Fruit fly (Drosophila melanogaster) whole organism, embryonic: ENCODE results near the gene CG42494.

Experiments used
- C15 ChIP-seq: fragments of 200-800 bp; sonication (Bioruptor generic); IDR thresholded peaks from 3 replicates; pipeline ENCODE4 v1.3.6; 2022; ENCODE audit warnings: missing biosample characterization, missing genetic modification characterization
- CG10543 ChIP-seq: fragments of 200-800 bp; sonication (Bioruptor generic); optimal IDR thresholded peaks from 3 replicates; lab custom pipeline; 2017; ENCODE audit warnings: missing biosample characterization, mild to moderate bottlenecking, missing genetic modification characterization, moderate library complexity
- CG12391 ChIP-seq: fragments of 200-800 bp; sonication (Bioruptor generic); optimal IDR thresholded peaks from 3 replicates; lab custom pipeline; 2018; ENCODE audit warnings: missing biosample characterization, mild to moderate bottlenecking, missing genetic modification characterization, moderate library complexity
- CG12659 ChIP-seq: fragments of 200-800 bp; sonication (Bioruptor generic); optimal IDR thresholded peaks from 3 replicates; lab custom pipeline; 2017; ENCODE audit warnings: mild to moderate bottlenecking, missing biosample characterization, missing genetic modification reagents, missing genetic modification characterization
- CG14050 ChIP-seq: fragments of 200-800 bp; sonication (Bioruptor generic); IDR thresholded peaks from 3 replicates; pipeline ENCODE4 v1.3.6; 2022; ENCODE audit warnings: missing biosample characterization, missing genetic modification characterization
- CG15479 ChIP-seq: fragments of 200-800 bp; sonication (Bioruptor generic); optimal IDR thresholded peaks from 3 replicates; lab custom pipeline; 2019; ENCODE audit warnings: missing biosample characterization, mild to moderate bottlenecking, missing genetic modification characterization, moderate library complexity
- CG17612 ChIP-seq: fragments of 200-800 bp; sonication (Bioruptor generic); IDR thresholded peaks from 2 replicates; pipeline ENCODE4 v1.3.6; 2022; ENCODE audit warnings: missing biosample characterization, missing genetic modification characterization
- CG2116 ChIP-seq: fragments of 200-800 bp; sonication (Bioruptor generic); optimal IDR thresholded peaks from 3 replicates; lab custom pipeline; 2018; ENCODE audit warnings: missing biosample characterization, mild to moderate bottlenecking, missing genetic modification characterization
- CG33213 ChIP-seq: fragments of 200-800 bp; sonication (Bioruptor generic); optimal IDR thresholded peaks from 3 replicates; lab custom pipeline; 2016; ENCODE audit warnings: missing biosample characterization, missing genetic modification characterization
- CG4730 ChIP-seq: fragments of 200-800 bp; sonication (Bioruptor generic); IDR thresholded peaks from 2 replicates; pipeline ENCODE4 v1.3.6; 2022; ENCODE audit warnings: missing biosample characterization, missing genetic modification characterization
- CG5180 ChIP-seq: fragments of 200-800 bp; sonication (Bioruptor generic); optimal IDR thresholded peaks from 3 replicates; lab custom pipeline; 2017; ENCODE audit warnings: missing biosample characterization, missing genetic modification characterization, mild to moderate bottlenecking, moderate library complexity, missing genetic modification reagents
- CG6791 ChIP-seq: fragments of 200-800 bp; sonication (Bioruptor generic); IDR thresholded peaks from 3 replicates; pipeline ENCODE4 v1.3.6; 2022; ENCODE audit warnings: missing biosample characterization, missing genetic modification characterization; ENCODE audit not compliant: partially characterized antibody
- CG8944 ChIP-seq: fragments of 200-800 bp; sonication (Bioruptor generic); optimal IDR thresholded peaks from 3 replicates; lab custom pipeline; 2016; ENCODE audit warnings: missing biosample characterization, missing genetic modification characterization
- CG9437 ChIP-seq: fragments of 200-800 bp; sonication (Bioruptor generic); optimal IDR thresholded peaks from 2 replicates; lab custom pipeline; 2018; ENCODE audit warnings: missing biosample characterization, mild to moderate bottlenecking, missing genetic modification characterization
- CG9817 ChIP-seq: fragments of 200-800 bp; sonication (Bioruptor generic); optimal IDR thresholded peaks from 2 replicates; lab custom pipeline; 2018; ENCODE audit warnings: missing biosample characterization, mild to moderate bottlenecking, missing genetic modification characterization, moderate library complexity
- CHES-1-like ChIP-seq: fragments of 200-800 bp; sonication (Bioruptor generic); optimal IDR thresholded peaks from 2 replicates; lab custom pipeline; 2016; ENCODE audit warnings: missing biosample characterization, missing genetic modification characterization
- Chrac-16 ChIP-seq: fragments of 200-800 bp; sonication (Bioruptor generic); optimal IDR thresholded peaks from 3 replicates; lab custom pipeline; 2016; ENCODE audit warnings: missing biosample characterization, missing genetic modification characterization
- CrebB ChIP-seq: fragments of 200-800 bp; sonication (Bioruptor generic); optimal IDR thresholded peaks from 3 replicates; lab custom pipeline; 2018; ENCODE audit warnings: missing biosample characterization, mild to moderate bottlenecking, missing genetic modification characterization
- Dip3 ChIP-seq: fragments of 200-800 bp; sonication (Bioruptor generic); optimal IDR thresholded peaks from 3 replicates; lab custom pipeline; 2016; ENCODE audit warnings: missing biosample characterization, missing genetic modification characterization
- ERR ChIP-seq: fragments of 200-800 bp; sonication (Bioruptor generic); optimal IDR thresholded peaks from 2 replicates; lab custom pipeline; 2016; ENCODE audit warnings: missing biosample characterization, missing genetic modification characterization
- Eip74EF ChIP-seq, 2 experiments: fragments of 200-800 bp in 1 of 2; fragments of >200 bp in 1 of 2; sonication (Bioruptor generic) in 1 of 2; optimal IDR thresholded peaks; 2 replicates each; lab custom pipeline; 2017 to 2019; ENCODE audit warnings: missing biosample characterization in 2 of 2, missing genetic modification characterization in 2 of 2, mild to moderate bottlenecking in 1 of 2, moderate library complexity in 1 of 2
- HHEX ChIP-seq: fragments of 200-800 bp; sonication (Bioruptor generic); optimal IDR thresholded peaks from 3 replicates; lab custom pipeline; 2017; ENCODE audit warnings: missing biosample characterization, mild to moderate bottlenecking, missing genetic modification characterization, missing genetic modification reagents
- Max ChIP-seq: fragments of 200-800 bp; sonication (Bioruptor generic); optimal IDR thresholded peaks from 2 replicates; lab custom pipeline; 2016; ENCODE audit warnings: missing biosample characterization, mild to moderate bottlenecking, missing genetic modification characterization
- NC2α ChIP-seq: fragments of 200-800 bp; sonication (Bioruptor generic); optimal IDR thresholded peaks from 2 replicates; lab custom pipeline; 2016; ENCODE audit warnings: missing biosample characterization, missing genetic modification characterization
- Pdp1 ChIP-seq, 2 experiments: fragments of 200-800 bp; sonication (Bioruptor generic); optimal IDR thresholded peaks; 3 replicates each; lab custom pipeline; 2016; ENCODE audit warnings: missing biosample characterization in 2 of 2, missing genetic modification characterization in 2 of 2, mild to moderate bottlenecking in 1 of 2, moderate library complexity in 1 of 2
- Ptx1 ChIP-seq: fragments of 200-800 bp; sonication (Bioruptor generic); IDR thresholded peaks from 2 replicates; pipeline ENCODE4 v1.3.6; 2022; ENCODE audit warnings: missing biosample characterization, missing genetic modification characterization
- Rx ChIP-seq: fragments of 200-800 bp; sonication (Bioruptor generic); IDR thresholded peaks from 2 replicates; pipeline ENCODE4 v1.3.6; 2022; ENCODE audit warnings: missing biosample characterization, missing genetic modification characterization
- Xrp1 ChIP-seq: fragments of 200-800 bp; sonication (Bioruptor generic); IDR thresholded peaks from 2 replicates; pipeline ENCODE4 v1.3.6; 2022; ENCODE audit warnings: missing biosample characterization, missing genetic modification characterization
- abd-A ChIP-seq: fragments of 200-800 bp; sonication (Bioruptor generic); optimal IDR thresholded peaks from 3 replicates; lab custom pipeline; 2019; ENCODE audit warnings: missing biosample characterization, mild to moderate bottlenecking, missing genetic modification characterization, moderate library complexity
- ase ChIP-seq: fragments of 200-800 bp; sonication (Bioruptor generic); IDR thresholded peaks from 3 replicates; pipeline ENCODE4 v1.3.6; 2022; ENCODE audit warnings: missing biosample characterization, missing genetic modification characterization
- ato ChIP-seq: fragments of 200-800 bp; sonication (Bioruptor generic); IDR thresholded peaks from 2 replicates; pipeline ENCODE4 v1.3.6; 2022; ENCODE audit warnings: missing biosample characterization, missing genetic modification characterization; ENCODE audit not compliant: partially characterized antibody
- az2 ChIP-seq: fragments of 200-800 bp; sonication (Bioruptor generic); optimal IDR thresholded peaks from 3 replicates; lab custom pipeline; 2016; ENCODE audit warnings: missing biosample characterization, missing genetic modification characterization
- cato ChIP-seq: fragments of 200-800 bp; sonication (Bioruptor generic); optimal IDR thresholded peaks from 2 replicates; lab custom pipeline; 2016; ENCODE audit warnings: missing biosample characterization, missing genetic modification characterization, borderline replicate concordance
- danr ChIP-seq: fragments of 200-800 bp; sonication (Bioruptor generic); IDR thresholded peaks from 2 replicates; pipeline ENCODE4 v1.3.6; 2022; ENCODE audit warnings: missing biosample characterization, missing genetic modification characterization
- dmrt99B ChIP-seq: fragments of 200-800 bp; sonication (Bioruptor generic); optimal IDR thresholded peaks from 2 replicates; lab custom pipeline; 2018; ENCODE audit warnings: missing biosample characterization, mild to moderate bottlenecking, missing genetic modification characterization, moderate library complexity
- gem ChIP-seq: fragments of 200-800 bp; sonication (Bioruptor generic); optimal IDR thresholded peaks from 2 replicates; lab custom pipeline; 2019; ENCODE audit warnings: missing biosample characterization, mild to moderate bottlenecking, missing genetic modification characterization, moderate library complexity
- hkb ChIP-seq, 2 experiments: fragments of 200-800 bp in 1 of 2; fragments of >200 bp in 1 of 2; sonication (Bioruptor generic) in 1 of 2; IDR thresholded peaks in 1 of 2; optimal IDR thresholded peaks in 1 of 2; 2 replicates each; pipeline versions ENCODE4 v1.3.6 to Lab custom; 2017 to 2022; ENCODE audit warnings: missing biosample characterization in 1 of 2, missing genetic modification characterization in 1 of 2
- jigr1 ChIP-seq: fragments of 200-800 bp; sonication (Bioruptor generic); IDR thresholded peaks from 3 replicates; pipeline ENCODE4 v1.3.6; 2022; ENCODE audit warnings: missing biosample characterization, missing genetic modification characterization
- kay ChIP-seq: fragments of 200-800 bp; sonication (Bioruptor generic); optimal IDR thresholded peaks from 2 replicates; lab custom pipeline; 2016; ENCODE audit warnings: missing biosample characterization, missing genetic modification characterization
- ken ChIP-seq: fragments of 200-800 bp; sonication (Bioruptor generic); IDR thresholded peaks from 3 replicates; pipeline ENCODE4 v1.3.6; 2022; ENCODE audit warnings: missing biosample characterization, missing genetic modification characterization
- lab ChIP-seq: fragments of 200-800 bp; sonication (Bioruptor generic); optimal IDR thresholded peaks from 3 replicates; lab custom pipeline; 2017; ENCODE audit warnings: missing biosample characterization, missing genetic modification characterization, mild to moderate bottlenecking, moderate library complexity, missing genetic modification reagents
- oc ChIP-seq: fragments of 200-800 bp; sonication (Bioruptor generic); optimal IDR thresholded peaks from 2 replicates; lab custom pipeline; 2018; ENCODE audit warnings: missing biosample characterization, mild to moderate bottlenecking, missing genetic modification characterization, moderate library complexity
- org-1 ChIP-seq: fragments of 200-800 bp; sonication (Bioruptor generic); optimal IDR thresholded peaks from 2 replicates; lab custom pipeline; 2017; ENCODE audit warnings: missing biosample characterization, missing genetic modification characterization
- psq ChIP-seq: fragments of 200-800 bp; sonication (Bioruptor generic); optimal IDR thresholded peaks from 2 replicates; lab custom pipeline; 2017; ENCODE audit warnings: missing biosample characterization, missing genetic modification characterization
- run ChIP-seq: fragments of 200-800 bp; sonication (Bioruptor generic); optimal IDR thresholded peaks from 3 replicates; lab custom pipeline; 2018; ENCODE audit warnings: missing biosample characterization, mild to moderate bottlenecking, missing genetic modification characterization
- salm ChIP-seq: fragments of 200-800 bp; sonication (Bioruptor generic); optimal IDR thresholded peaks from 2 replicates; lab custom pipeline; 2018; ENCODE audit warnings: missing biosample characterization, mild to moderate bottlenecking, missing genetic modification characterization
- slbo ChIP-seq: fragments of 200-800 bp; sonication (Bioruptor generic); IDR thresholded peaks from 2 replicates; pipeline ENCODE4 v1.3.6; 2022; ENCODE audit warnings: missing biosample characterization, missing genetic modification characterization
- sr ChIP-seq: fragments of 200-800 bp; sonication (Bioruptor generic); IDR thresholded peaks from 3 replicates; pipeline ENCODE4 v1.3.6; 2022; ENCODE audit warnings: missing biosample characterization, missing genetic modification characterization
- trem ChIP-seq: fragments of 200-800 bp; optimal IDR thresholded peaks from 3 replicates; lab custom pipeline; 2019; ENCODE audit warnings: missing biosample characterization, mild to moderate bottlenecking, missing genetic modification characterization, moderate library complexity
- zen ChIP-seq: fragments of 200-800 bp; sonication (Bioruptor generic); optimal IDR thresholded peaks from 3 replicates; lab custom pipeline; 2018; ENCODE audit warnings: missing biosample characterization, mild to moderate bottlenecking, missing genetic modification characterization, moderate library complexity

CG42494 gene

dm6 chr3L:3164951-3165350, 19.3 kb upstream of the CG42494 start, which contains the start of gene CG32280 (continued):
- TF ChIP-seq CG9437 = no peak
- no peak for TF ChIP-seq abd-A (tag; lab: Kevin White, UChicago)
- peak; percentile 25; the same call in 1 of the 2 replicates for TF ChIP-seq Ptx1 (GFP tag; lab: Robert Waterston, UW)
- peak; percentile 65 for TF ChIP-seq CG12659 (GFP tag; lab: Kevin White, UChicago)
- TF ChIP-seq gem (tag; lab: Kevin White, UChicago) = no peak
- TF ChIP-seq CG15479 (GFP tag; lab: Kevin White, UChicago) = no peak
- no peak for TF ChIP-seq zen
- no peak for TF ChIP-seq danr (GFP tag; lab: Robert Waterston, UW)
- TF ChIP-seq run = no peak
- TF ChIP-seq org-1 (GFP tag; lab: Kevin White, UChicago) = no peak
- TF ChIP-seq slbo (GFP tag; lab: Robert Waterston, UW) = peak; percentile 65
- peak; percentile 33 for TF ChIP-seq Max (GFP tag; lab: Kevin White, UChicago)
- TF ChIP-seq CG8944 (GFP tag; lab: Kevin White, UChicago) = no peak
- no peak for TF ChIP-seq C15 (GFP tag; lab: Robert Waterston, UW)
- no peak for TF ChIP-seq hkb (optimal IDR thresholded peaks at IDR 0.05; lab: Kevin White, UChicago)
- no peak for TF ChIP-seq hkb (GFP tag; IDR thresholded peaks at IDR 0.05; lab: Robert Waterston, UW)
- TF ChIP-seq Dip3 (GFP tag; lab: Kevin White, UChicago) = no peak
- TF ChIP-seq ato (GFP tag; lab: Robert Waterston, UW) = peak; percentile 85
- TF ChIP-seq CG5180 (GFP tag; lab: Kevin White, UChicago) = no peak
- no peak for TF ChIP-seq ken (GFP tag; lab: Robert Waterston, UW)
- TF ChIP-seq CG6791 (GFP tag; lab: Robert Waterston, UW) = peak; percentile 89
- no peak for TF ChIP-seq NC2α (GFP tag; lab: Kevin White, UChicago)
- TF ChIP-seq cato (GFP tag; lab: Kevin White, UChicago) = no peak
- no peak for TF ChIP-seq CG14050 (GFP tag; lab: Robert Waterston, UW)
- no peak for TF ChIP-seq Chrac-16 (GFP tag; lab: Kevin White, UChicago)
- peak; percentile 76 for TF ChIP-seq CG2116
- TF ChIP-seq psq = no peak
- TF ChIP-seq ase (GFP tag; lab: Robert Waterston, UW) = no peak
- no peak for TF ChIP-seq CG17612
- peak; percentile 5 for TF ChIP-seq ERR (GFP tag; lab: Kevin White, UChicago)
- TF ChIP-seq HHEX (GFP tag; lab: Kevin White, UChicago) = peak; percentile 47
- 0 out of 2 replicates have a peak, but pooled peaks have one; percentile 5 for TF ChIP-seq Xrp1 (GFP tag; lab: Robert Waterston, UW)
- no peak for TF ChIP-seq salm (tag; lab: Kevin White, UChicago)
- peak; percentile 10 for TF ChIP-seq CG10543 (GFP tag; lab: Kevin White, UChicago)
- no peak for TF ChIP-seq Eip74EF (GFP tag; optimal IDR thresholded peaks at IDR 0.05; lab: Kevin White, UChicago)
- TF ChIP-seq sr (GFP tag; lab: Robert Waterston, UW) = no peak
- TF ChIP-seq lab (GFP tag; lab: Kevin White, UChicago) = no peak
- TF ChIP-seq jigr1 (GFP tag; lab: Robert Waterston, UW) = no peak
- TF ChIP-seq Rx (GFP tag; lab: Robert Waterston, UW) = no peak
- TF ChIP-seq trem (tag; lab: Kevin White, UChicago) = peak; percentile 59
- TF ChIP-seq dmrt99B (tag; lab: Kevin White, UChicago) = no peak
- TF ChIP-seq CHES-1-like = no peak
- TF ChIP-seq CG12391 = peak; percentile 23
- TF ChIP-seq Pdp1 (GFP tag; optimal IDR thresholded peaks at IDR 0.05; lab: Kevin White, UChicago) = peak in 1 of 2 experiments; percentile 49
- TF ChIP-seq CrebB (tag; lab: Kevin White, UChicago) = peak; percentile 35
- TF ChIP-seq oc = no peak
- TF ChIP-seq CG9817 = no peak
- peak; percentile 1 for TF ChIP-seq az2 (GFP tag; lab: Kevin White, UChicago)
- TF ChIP-seq kay (GFP tag; lab: Kevin White, UChicago) = no peak
- TF ChIP-seq CG4730 = no peak
- TF ChIP-seq CG33213 (GFP tag; lab: Kevin White, UChicago) = no peak
